Worm (Caenorhabditis elegans) whole organism, early embryonic: ENCODE results near the gene T21B10.3.

Experiments used
- B0310.2 ChIP-seq: sonication (generic microtip); optimal IDR thresholded peaks from 2 replicates; lab custom pipeline; 2016; ENCODE audit warnings: mild to moderate bottlenecking, missing genetic modification characterization, missing compliant biosample characterization
- F13C5.2 ChIP-seq: sonication (generic microtip); optimal IDR thresholded peaks from 2 replicates; lab custom pipeline; 2017; ENCODE audit warnings: mild to moderate bottlenecking, missing genetic modification characterization, inconsistent platforms, missing compliant biosample characterization
- aly-1 ChIP-seq: sonication (generic microtip); optimal IDR thresholded peaks from 2 replicates; lab custom pipeline; 2016; ENCODE audit warnings: missing genetic modification characterization, missing compliant biosample characterization
- ama-1 ChIP-seq: fragments of 150-350 bp; optimal IDR thresholded peaks from 2 replicates; lab custom pipeline; 2014
- ceh-13 ChIP-seq: fragments of 200-800 bp; sonication (Bioruptor generic); optimal IDR thresholded peaks from 2 replicates; lab custom pipeline; 2018; ENCODE audit warnings: mild to moderate bottlenecking, missing genetic modification characterization, missing compliant biosample characterization
- ceh-36 ChIP-seq: sonication (generic microtip); optimal IDR thresholded peaks from 2 replicates; lab custom pipeline; 2016; ENCODE audit warnings: missing genetic modification characterization, inconsistent platforms, missing compliant biosample characterization
- ets-7 ChIP-seq: sonication (generic microtip); optimal IDR thresholded peaks from 2 replicates; lab custom pipeline; 2016; ENCODE audit warnings: missing genotype, missing genetic modification characterization, missing compliant biosample characterization
- flt-1 ChIP-seq: fragments of 200-800 bp; sonication (Bioruptor generic); IDR thresholded peaks from 2 replicates; pipeline ENCODE4 v1.3.6; 2022; ENCODE audit warnings: missing genetic modification characterization, missing compliant biosample characterization
- hmbx-1 ChIP-seq: sonication (generic microtip); optimal IDR thresholded peaks from 2 replicates; lab custom pipeline; 2016; ENCODE audit warnings: mild to moderate bottlenecking, missing genetic modification characterization, missing compliant biosample characterization
- hmg-4 ChIP-seq: fragments of 200-800 bp; sonication (Bioruptor generic); optimal IDR thresholded peaks from 2 replicates; lab custom pipeline; 2018; ENCODE audit warnings: mild to moderate bottlenecking, missing genetic modification characterization, missing compliant biosample characterization
- hnd-1 ChIP-seq: sonication (generic microtip); optimal IDR thresholded peaks from 2 replicates; lab custom pipeline; 2016; ENCODE audit warnings: missing genetic modification characterization, missing compliant biosample characterization
- pes-1 ChIP-seq: fragments of 200-800 bp; sonication (Bioruptor generic); IDR thresholded peaks from 2 replicates; pipeline ENCODE4 v1.3.6; 2022; ENCODE audit warnings: missing genetic modification reagents, missing genetic modification characterization, missing compliant biosample characterization
- scrt-1 ChIP-seq: fragments of 200-800 bp; sonication (Bioruptor generic); IDR thresholded peaks from 2 replicates; pipeline ENCODE4 v1.3.6; 2022; ENCODE audit warnings: missing genetic modification characterization, missing compliant biosample characterization
- sea-1 ChIP-seq: fragments of 200-800 bp; sonication (Bioruptor generic); conservative IDR thresholded peaks from 2 replicates; pipeline ENCODE4 v1.3.6; 2022; ENCODE audit warnings: missing genetic modification characterization, missing compliant biosample characterization
- tbx-11 ChIP-seq: fragments of 200-800 bp; sonication (Bioruptor generic); IDR thresholded peaks from 2 replicates; pipeline ENCODE4 v1.3.6; 2022; ENCODE audit warnings: missing genetic modification characterization, missing compliant biosample characterization
- tbx-37 ChIP-seq: fragments of 200-800 bp; sonication (Bioruptor generic); conservative IDR thresholded peaks from 2 replicates; pipeline ENCODE4 v1.3.6; 2022; ENCODE audit warnings: missing genetic modification reagents, missing genetic modification characterization, missing compliant biosample characterization
- tra-4 ChIP-seq: sonication (generic microtip); optimal IDR thresholded peaks from 2 replicates; lab custom pipeline; 2017; ENCODE audit warnings: missing genetic modification characterization, missing compliant biosample characterization

Gene T21B10.3

ce11 chrII:8945167-8945566, 11.0 kb downstream of the T21B10.3 start:
- no peak for TF ChIP-seq ceh-13
- no peak for TF ChIP-seq ama-1
- TF ChIP-seq pes-1, result no peak
- no peak for TF ChIP-seq hmbx-1
- no peak for TF ChIP-seq tbx-37 (GFP tag; lab: Robert Waterston, UW)
- TF ChIP-seq F13C5.2 (tag; lab: Kevin White, UChicago), result no peak
- TF ChIP-seq sea-1, result no peak
- no peak for TF ChIP-seq hmg-4 (GFP tag; lab: Kevin White, UChicago)
- no peak for TF ChIP-seq aly-1 (tag; lab: Kevin White, UChicago)
- TF ChIP-seq flt-1, result no peak
- no peak for TF ChIP-seq B0310.2 (tag; lab: Kevin White, UChicago)
- TF ChIP-seq hnd-1 (tag; lab: Kevin White, UChicago), result no peak
- TF ChIP-seq ets-7 (tag; lab: Kevin White, UChicago), result no peak
- TF ChIP-seq ceh-36 (tag; lab: Kevin White, UChicago), result no peak
- no peak for TF ChIP-seq tbx-11 (GFP tag; lab: Robert Waterston, UW)
- TF ChIP-seq scrt-1 (GFP tag; lab: Robert Waterston, UW), result no peak
- TF ChIP-seq tra-4 (tag; lab: Kevin White, UChicago), result no peak

- TF ChIP-seq flt-1 (no peak), B0310.2 (tag; lab: Kevin White, UChicago) (no peak), hnd-1 (tag; lab: Kevin White, UChicago) (no peak), ets-7 (tag; lab: Kevin White, UChicago) (no peak), sea-1 (no peak), hmbx-1 (no peak), ceh-13 (no peak), hmg-4 (GFP tag; lab: Kevin White, UChicago) (no peak), ceh-36 (tag; lab: Kevin White, UChicago) (no peak), tbx-37 (GFP tag; lab: Robert Waterston, UW) (no peak), aly-1 (tag; lab: Kevin White, UChicago) (no peak), scrt-1 (GFP tag; lab: Robert Waterston, UW) (no peak), tbx-11 (GFP tag; lab: Robert Waterston, UW) (no peak), pes-1 (no peak), F13C5.2 (tag; lab: Kevin White, UChicago) (no peak), tra-4 (tag; lab: Kevin White, UChicago) (no peak), ama-1 (no peak)
Measured at ce11 chrII:8947391-8947790, 13.2 kb downstream of the T21B10.3 start, which contains the start of gene cutl-15. TSS of gene cutl-15 (minus strand) at chrII:8947688.

- no peak for TF ChIP-seq hmbx-1
- no peak for TF ChIP-seq ceh-13
- TF ChIP-seq sea-1, result no peak
- no peak for TF ChIP-seq pes-1
- no peak for TF ChIP-seq aly-1 (tag; lab: Kevin White, UChicago)
- no peak for TF ChIP-seq ets-7 (tag; lab: Kevin White, UChicago)
- no peak for TF ChIP-seq hnd-1 (tag; lab: Kevin White, UChicago)
- TF ChIP-seq tbx-37 (GFP tag; lab: Robert Waterston, UW), result no peak
- TF ChIP-seq F13C5.2 (tag; lab: Kevin White, UChicago), result no peak
- no peak for TF ChIP-seq B0310.2 (tag; lab: Kevin White, UChicago)
- TF ChIP-seq flt-1, result no peak
- no peak for TF ChIP-seq ceh-36 (tag; lab: Kevin White, UChicago)
- no peak for TF ChIP-seq tbx-11 (GFP tag; lab: Robert Waterston, UW)
- TF ChIP-seq tra-4 (tag; lab: Kevin White, UChicago), result no peak
- TF ChIP-seq hmg-4 (GFP tag; lab: Kevin White, UChicago), result no peak
- no peak for TF ChIP-seq ama-1
- TF ChIP-seq scrt-1 (GFP tag; lab: Robert Waterston, UW), result no peak
Measured at ce11 chrII:8948640-8949039, 14.5 kb downstream of the T21B10.3 start.

ce11 chrII:8951270-8951669, 17.1 kb downstream of the T21B10.3 start:
- TF ChIP-seq aly-1 (tag; lab: Kevin White, UChicago) (no peak), F13C5.2 (tag; lab: Kevin White, UChicago) (no peak), sea-1 (no peak), B0310.2 (tag; lab: Kevin White, UChicago) (no peak), pes-1 (no peak), tra-4 (tag; lab: Kevin White, UChicago) (no peak), scrt-1 (GFP tag; lab: Robert Waterston, UW) (no peak), hmbx-1 (no peak), ceh-36 (tag; lab: Kevin White, UChicago) (no peak), hnd-1 (tag; lab: Kevin White, UChicago) (no peak), tbx-37 (GFP tag; lab: Robert Waterston, UW) (no peak)

- TF ChIP-seq B0310.2 (tag; lab: Kevin White, UChicago) (no peak), ets-7 (tag; lab: Kevin White, UChicago) (no peak), scrt-1 (GFP tag; lab: Robert Waterston, UW) (no peak), ceh-36 (tag; lab: Kevin White, UChicago) (no peak), aly-1 (tag; lab: Kevin White, UChicago) (no peak), tbx-11 (GFP tag; lab: Robert Waterston, UW) (no peak), hmbx-1 (no peak), tra-4 (tag; lab: Kevin White, UChicago) (no peak), F13C5.2 (tag; lab: Kevin White, UChicago) (no peak), hnd-1 (tag; lab: Kevin White, UChicago) (no peak), ceh-13 (no peak), hmg-4 (GFP tag; lab: Kevin White, UChicago) (no peak), sea-1 (no peak), pes-1 (no peak), tbx-37 (GFP tag; lab: Robert Waterston, UW) (no peak), ama-1 (no peak), flt-1 (no peak)
Measured at ce11 chrII:8953703-8954102, 19.5 kb downstream of the T21B10.3 start.

ce11 chrII:8956896-8957295, 22.7 kb downstream of the T21B10.3 start:
- TF ChIP-seq ceh-13, result no peak

- TF ChIP-seq flt-1, result no peak
- no peak for TF ChIP-seq pes-1
- no peak for TF ChIP-seq sea-1
- no peak for TF ChIP-seq tbx-37 (GFP tag; lab: Robert Waterston, UW)
- no peak for TF ChIP-seq hmbx-1
- TF ChIP-seq aly-1 (tag; lab: Kevin White, UChicago), result no peak
- no peak for TF ChIP-seq F13C5.2 (tag; lab: Kevin White, UChicago)
- no peak for TF ChIP-seq ceh-36 (tag; lab: Kevin White, UChicago)
- no peak for TF ChIP-seq hmg-4 (GFP tag; lab: Kevin White, UChicago)
- no peak for TF ChIP-seq hnd-1 (tag; lab: Kevin White, UChicago)
Measured at ce11 chrII:8959081-8959480, 24.9 kb downstream of the T21B10.3 start.
